Fruit fly (Drosophila melanogaster) whole organism, prepupa: ENCODE results near the gene Pdp1.
A peak's percentile ranks its signal among the peaks of the same experiment; 100 is the strongest.

Experiments
- CG11294 ChIP-seq: fragments of 200-800 bp; sonication (Bioruptor generic); IDR thresholded peaks from 2 replicates; pipeline ENCODE4 v1.3.6; 2022; ENCODE audit warnings: missing biosample characterization, missing genetic modification characterization
- CG11902 ChIP-seq: fragments of 200-800 bp; sonication (Bioruptor generic); optimal IDR thresholded peaks from 3 replicates; lab custom pipeline; 2016; ENCODE audit warnings: missing biosample characterization, missing genetic modification characterization
- CG16779 ChIP-seq: fragments of 200-800 bp; sonication (Bioruptor generic); optimal IDR thresholded peaks from 3 replicates; lab custom pipeline; 2017; ENCODE audit warnings: missing biosample characterization, mild to moderate bottlenecking, missing genetic modification characterization
- CG8319 ChIP-seq: fragments of 200-800 bp; sonication (Bioruptor generic); optimal IDR thresholded peaks from 3 replicates; lab custom pipeline; 2016; ENCODE audit warnings: missing biosample characterization, missing genetic modification characterization
- Ets96B ChIP-seq: fragments of 200-800 bp; optimal IDR thresholded peaks from 2 replicates; lab custom pipeline; 2019; ENCODE audit warnings: missing biosample characterization, mild to moderate bottlenecking, missing genetic modification characterization, moderate library complexity
- Gug ChIP-seq: fragments of 200-800 bp; sonication (Bioruptor generic); IDR thresholded peaks from 2 replicates; pipeline ENCODE4 v1.3.6; 2022; ENCODE audit warnings: missing biosample characterization, missing genetic modification characterization
- OdsH ChIP-seq: fragments of 200-800 bp; sonication (Bioruptor generic); optimal IDR thresholded peaks from 3 replicates; lab custom pipeline; 2016; ENCODE audit warnings: missing biosample characterization, missing genetic modification characterization
- achi ChIP-seq: fragments of 200-800 bp; sonication (Bioruptor generic); optimal IDR thresholded peaks from 3 replicates; lab custom pipeline; 2016; ENCODE audit warnings: missing biosample characterization, missing genetic modification characterization
- dac ChIP-seq: fragments of 200-800 bp; sonication (Bioruptor generic); optimal IDR thresholded peaks from 2 replicates; lab custom pipeline; 2017; ENCODE audit warnings: missing biosample characterization, mild to moderate bottlenecking, missing genetic modification characterization
- fd59A ChIP-seq: fragments of 200-800 bp; sonication (Bioruptor generic); optimal IDR thresholded peaks from 2 replicates; lab custom pipeline; 2017; ENCODE audit warnings: missing biosample characterization, mild to moderate bottlenecking, missing genetic modification characterization, missing genetic modification reagents
- pdm3 ChIP-seq: fragments of 200-800 bp; sonication (Bioruptor generic); optimal IDR thresholded peaks from 3 replicates; lab custom pipeline; 2016; ENCODE audit warnings: missing biosample characterization, missing genetic modification characterization
- topi ChIP-seq: fragments of 200-800 bp; sonication (Bioruptor generic); optimal IDR thresholded peaks from 3 replicates; lab custom pipeline; 2016; ENCODE audit warnings: missing biosample characterization, missing genetic modification characterization

DNA sequence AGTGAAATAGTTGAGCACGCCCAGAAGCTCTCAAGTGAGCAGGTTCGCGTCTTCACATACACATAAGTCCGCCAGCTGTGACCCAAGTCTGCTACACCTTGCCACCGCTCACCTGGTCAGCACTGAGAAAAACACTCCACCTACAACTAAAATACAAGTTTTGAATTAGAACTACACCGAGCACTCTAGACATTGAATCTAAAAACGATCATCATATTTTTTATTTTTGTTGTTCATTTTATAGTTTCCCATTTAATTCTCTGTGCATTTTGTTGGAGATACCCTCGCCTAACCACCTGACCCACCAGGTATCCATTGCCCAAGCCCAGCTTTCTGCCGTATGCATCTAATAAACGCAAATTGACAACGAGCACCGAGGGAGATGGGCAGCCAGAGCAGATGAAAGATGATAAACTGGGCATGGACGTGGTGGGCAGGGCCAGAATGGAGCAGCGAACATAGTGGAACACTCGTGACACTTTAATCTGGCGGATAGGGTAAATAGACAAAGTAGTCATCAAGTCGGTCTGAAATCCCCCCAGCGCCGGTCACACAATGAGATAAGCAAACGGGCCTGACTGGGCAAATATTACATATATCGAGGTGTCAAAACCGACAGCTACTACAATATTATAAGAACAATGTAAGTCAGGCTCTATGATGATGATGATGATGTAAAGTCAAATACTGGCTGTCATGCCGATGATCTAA, 25.8 kb downstream of the Pdp1 start:
- TF ChIP-seq CG11294 (GFP tag; lab: Robert Waterston, UW) (0 out of 2 replicates have a peak, but pooled peaks have one; percentile 23), Gug (GFP tag; lab: Robert Waterston, UW) (peak; percentile 61), achi (GFP tag; lab: Kevin White, UChicago) (no peak), fd59A (no peak), topi (GFP tag; lab: Kevin White, UChicago) (no peak), CG11902 (GFP tag; lab: Kevin White, UChicago) (no peak), dac (GFP tag; lab: Kevin White, UChicago) (no peak), CG8319 (no peak), pdm3 (no peak), Ets96B (no peak), CG16779 (no peak), OdsH (no peak)
